Worm (Caenorhabditis elegans) whole organism, L1 larva: ENCODE measurements around the gene Y97E10C.1.
A peak's percentile ranks its signal among the peaks of the same experiment; 100 is the strongest.

Experiments used
- C16A3.4 ChIP-seq: fragments of 150-350 bp; optimal IDR thresholded peaks from 2 replicates; lab custom pipeline; 2014; ENCODE audit warnings: missing biosample characterization, missing genetic modification characterization
- C34B4.2 ChIP-seq: sonication (generic microtip); optimal IDR thresholded peaks from 2 replicates; lab custom pipeline; 2017; ENCODE audit warnings: mild to moderate bottlenecking, missing genetic modification characterization, missing compliant biosample characterization
- F16B12.6 ChIP-seq: fragments of 150-350 bp; optimal IDR thresholded peaks from 2 replicates; lab custom pipeline; 2014; ENCODE audit warnings: missing biosample characterization, missing genetic modification characterization
- Y116A8C.19 ChIP-seq: sonication (generic microtip); optimal IDR thresholded peaks from 2 replicates; lab custom pipeline; 2016; ENCODE audit warnings: missing compliant biosample characterization, missing genetic modification characterization, borderline replicate concordance
- aha-1 ChIP-seq: fragments of 150-350 bp; optimal IDR thresholded peaks from 2 replicates; lab custom pipeline; 2014; ENCODE audit warnings: missing biosample characterization, missing genetic modification characterization
- alr-1 ChIP-seq: fragments of 200-800 bp; sonication (Bioruptor generic); optimal IDR thresholded peaks from 2 replicates; lab custom pipeline; 2018; ENCODE audit warnings: borderline replicate concordance, mild to moderate bottlenecking, missing genetic modification characterization, missing compliant biosample characterization
- aly-2 ChIP-seq: fragments of 150-350 bp; optimal IDR thresholded peaks from 2 replicates; lab custom pipeline; 2014; ENCODE audit warnings: missing biosample characterization, missing genetic modification characterization
- ama-1 ChIP-seq: fragments of 150-350 bp; optimal IDR thresholded peaks from 2 replicates; lab custom pipeline; 2014
- blmp-1 ChIP-seq: fragments of 150-350 bp; optimal IDR thresholded peaks from 2 replicates; lab custom pipeline; 2014; ENCODE audit warnings: missing biosample characterization, missing genetic modification characterization
- ceh-63 ChIP-seq: fragments of 200-800 bp; sonication (Bioruptor generic); optimal IDR thresholded peaks from 2 replicates; lab custom pipeline; 2018; ENCODE audit warnings: mild to moderate bottlenecking, missing genetic modification characterization, missing compliant biosample characterization
- ces-1 ChIP-seq: fragments of 150-350 bp; optimal IDR thresholded peaks from 2 replicates; lab custom pipeline; 2014; ENCODE audit warnings: missing biosample characterization, missing genetic modification reagents, missing genetic modification characterization
- dpl-1 ChIP-seq, 3 experiments: fragments of 150-350 bp in 2 of 3; sonication (generic microtip) in 1 of 3; optimal IDR thresholded peaks; 2 replicates each; lab custom pipeline; 2014 to 2017; ENCODE audit warnings: missing biosample characterization in 3 of 3, missing genetic modification characterization in 3 of 3, missing genetic modification reagents in 3 of 3
- efl-1 ChIP-seq, 4 experiments: fragments of 150-350 bp; optimal IDR thresholded peaks in 3 of 4; peaks in 1 of 4; 1 replicate in 1 of 4; 2 replicates in 3 of 4; lab custom pipeline; 2014; ENCODE audit warnings: missing biosample characterization in 2 of 4, missing genetic modification characterization in 2 of 4, missing genetic modification reagents in 2 of 4
- egl-27 ChIP-seq, 2 experiments: fragments of 150-350 bp in 1 of 2; sonication (generic microtip); optimal IDR thresholded peaks; 3 replicates each; lab custom pipeline; 2017 to 2018; ENCODE audit warnings: missing biosample characterization in 2 of 2, missing genetic modification characterization in 2 of 2, missing genetic modification reagents in 2 of 2
- elt-3 ChIP-seq, 6 experiments: fragments of 150-350 bp in 1 of 6; sonication (generic microtip); optimal IDR thresholded peaks; 2 replicates each; lab custom pipeline; 2017 to 2018; ENCODE audit warnings: missing biosample characterization in 6 of 6, missing genetic modification characterization in 6 of 6, inconsistent platforms in 1 of 6
- fkh-4 ChIP-seq: sonication (generic microtip); optimal IDR thresholded peaks from 2 replicates; lab custom pipeline; 2016; ENCODE audit warnings: missing compliant biosample characterization, missing genetic modification characterization, borderline replicate concordance
- fkh-8 ChIP-seq: sonication (generic microtip); optimal IDR thresholded peaks from 2 replicates; lab custom pipeline; 2016; ENCODE audit warnings: mild to moderate bottlenecking, missing genetic modification characterization, missing compliant biosample characterization
- hlh-17 ChIP-seq: fragments of 200-800 bp; sonication (Bioruptor generic); optimal IDR thresholded peaks from 2 replicates; lab custom pipeline; 2018; ENCODE audit warnings: missing genetic modification characterization, mild to moderate bottlenecking, missing compliant biosample characterization, moderate library complexity, borderline replicate concordance
- hlh-4 ChIP-seq: sonication (generic microtip); optimal IDR thresholded peaks from 2 replicates; lab custom pipeline; 2016; ENCODE audit warnings: mild to moderate bottlenecking, missing genetic modification characterization, missing compliant biosample characterization
- hpl-2 ChIP-seq: fragments of 150-350 bp; optimal IDR thresholded peaks from 2 replicates; lab custom pipeline; 2014; ENCODE audit warnings: missing biosample characterization, missing genetic modification reagents, missing genetic modification characterization
- irx-1 ChIP-seq: sonication (generic microtip); optimal IDR thresholded peaks from 2 replicates; lab custom pipeline; 2016; ENCODE audit warnings: missing genetic modification characterization, missing compliant biosample characterization
- isw-1 ChIP-seq: fragments of 200-800 bp; sonication (Bioruptor generic); IDR thresholded peaks from 2 replicates; pipeline ENCODE4 v1.3.6; 2022; ENCODE audit warnings: missing genetic modification characterization, missing compliant biosample characterization
- jun-1 ChIP-seq: fragments of 150-350 bp; optimal IDR thresholded peaks from 2 replicates; lab custom pipeline; 2014; ENCODE audit warnings: missing biosample characterization, missing genetic modification reagents, missing genetic modification characterization
- lin-13 ChIP-seq: fragments of 150-350 bp; optimal IDR thresholded peaks from 2 replicates; lab custom pipeline; 2014; ENCODE audit warnings: missing biosample characterization, missing genetic modification reagents, missing genetic modification characterization
- lin-14 ChIP-seq: fragments of 200-800 bp; sonication (Bioruptor generic); optimal IDR thresholded peaks from 2 replicates; lab custom pipeline; 2018; ENCODE audit warnings: mild to moderate bottlenecking, missing genetic modification characterization, moderate library complexity, missing compliant biosample characterization
- lin-35 ChIP-seq, 2 experiments: fragments of 150-350 bp; optimal IDR thresholded peaks; 2 replicates each; lab custom pipeline; 2014; ENCODE audit warnings: missing biosample characterization in 2 of 2, missing genetic modification characterization in 2 of 2, missing genetic modification reagents in 2 of 2
- lin-39 ChIP-seq: fragments of 150-350 bp; optimal IDR thresholded peaks from 2 replicates; lab custom pipeline; 2014; ENCODE audit warnings: missing biosample characterization, missing genetic modification reagents, missing genetic modification characterization
- lir-3 ChIP-seq: sonication (generic microtip); optimal IDR thresholded peaks from 2 replicates; lab custom pipeline; 2016; ENCODE audit warnings: mild to moderate bottlenecking, missing genetic modification characterization, moderate library complexity, missing compliant biosample characterization; ENCODE audit not compliant: poor library complexity
- lsy-2 ChIP-seq, 2 experiments: fragments of 150-350 bp; optimal IDR thresholded peaks; 2 replicates each; lab custom pipeline; 2014; ENCODE audit warnings: missing biosample characterization in 2 of 2, missing genetic modification characterization in 2 of 2
- mdl-1 ChIP-seq, 2 experiments: fragments of 150-350 bp; optimal IDR thresholded peaks; 2 replicates each; lab custom pipeline; 2014 to 2017; ENCODE audit warnings: missing biosample characterization in 2 of 2, missing genetic modification characterization in 2 of 2, inconsistent platforms in 1 of 2
- mep-1 ChIP-seq: fragments of 150-350 bp; optimal IDR thresholded peaks from 2 replicates; lab custom pipeline; 2014; ENCODE audit warnings: missing biosample characterization, missing genetic modification characterization
- nhr-20 ChIP-seq: sonication (generic microtip); optimal IDR thresholded peaks from 2 replicates; lab custom pipeline; 2016; ENCODE audit warnings: mild to moderate bottlenecking, missing genetic modification characterization, missing compliant biosample characterization
- nhr-237 ChIP-seq: fragments of 150-350 bp; optimal IDR thresholded peaks from 2 replicates; lab custom pipeline; 2014; ENCODE audit warnings: missing biosample characterization, missing genetic modification characterization
- nhr-28 ChIP-seq: fragments of 150-350 bp; optimal IDR thresholded peaks from 2 replicates; lab custom pipeline; 2014; ENCODE audit warnings: missing biosample characterization, missing genetic modification characterization
- nhr-71 ChIP-seq: sonication (generic microtip); optimal IDR thresholded peaks from 2 replicates; lab custom pipeline; 2016; ENCODE audit warnings: mild to moderate bottlenecking, missing genetic modification characterization, moderate library complexity, missing compliant biosample characterization
- nhr-76 ChIP-seq: sonication (generic microtip); optimal IDR thresholded peaks from 2 replicates; lab custom pipeline; 2017; ENCODE audit warnings: missing biosample characterization, missing genetic modification characterization
- pax-3 ChIP-seq: fragments of 200-800 bp; sonication (Bioruptor generic); optimal IDR thresholded peaks from 2 replicates; lab custom pipeline; 2018; ENCODE audit warnings: mild to moderate bottlenecking, missing genetic modification characterization, moderate library complexity, missing compliant biosample characterization
- pqm-1 ChIP-seq: sonication (generic microtip); optimal IDR thresholded peaks from 3 replicates; lab custom pipeline; 2017; ENCODE audit warnings: missing biosample characterization, missing genetic modification characterization
- snpc-4 ChIP-seq: fragments of 150-350 bp; optimal IDR thresholded peaks from 2 replicates; lab custom pipeline; 2014; ENCODE audit warnings: missing biosample characterization, missing genetic modification characterization
- snu-23 ChIP-seq: sonication (generic microtip); optimal IDR thresholded peaks from 2 replicates; lab custom pipeline; 2016; ENCODE audit warnings: missing genetic modification characterization, missing compliant biosample characterization
- sox-4 ChIP-seq: sonication (generic microtip); optimal IDR thresholded peaks from 2 replicates; lab custom pipeline; 2016; ENCODE audit warnings: missing genetic modification characterization, missing compliant biosample characterization
- swsn-7 ChIP-seq: sonication (generic microtip); optimal IDR thresholded peaks from 2 replicates; lab custom pipeline; 2016; ENCODE audit warnings: missing genetic modification characterization, missing compliant biosample characterization
- tlp-1 ChIP-seq: fragments of 150-350 bp; optimal IDR thresholded peaks from 2 replicates; lab custom pipeline; 2014; ENCODE audit warnings: missing biosample characterization, missing genetic modification characterization
- unc-30 ChIP-seq: sonication (generic microtip); optimal IDR thresholded peaks from 2 replicates; lab custom pipeline; 2017; ENCODE audit warnings: missing biosample characterization, missing genetic modification characterization
- unc-62 ChIP-seq: fragments of 150-350 bp; optimal IDR thresholded peaks from 2 replicates; lab custom pipeline; 2014; ENCODE audit warnings: missing biosample characterization, missing genetic modification reagents, missing genetic modification characterization
- vab-15 ChIP-seq: sonication (generic microtip); optimal IDR thresholded peaks from 2 replicates; lab custom pipeline; 2017; ENCODE audit warnings: missing genotype, mild to moderate bottlenecking, missing genetic modification characterization, missing compliant biosample characterization
- xbp-1 ChIP-seq: sonication (generic microtip); optimal IDR thresholded peaks from 2 replicates; lab custom pipeline; 2016; ENCODE audit warnings: missing genetic modification characterization, missing compliant biosample characterization
- zip-4 ChIP-seq: fragments of 200-800 bp; sonication (Bioruptor generic); optimal IDR thresholded peaks from 2 replicates; lab custom pipeline; 2018; ENCODE audit warnings: mild to moderate bottlenecking, missing genetic modification characterization, moderate library complexity, missing compliant biosample characterization
- ztf-4 ChIP-seq: fragments of 150-350 bp; optimal IDR thresholded peaks from 2 replicates; lab custom pipeline; 2014; ENCODE audit warnings: missing biosample characterization, missing genetic modification characterization

The Y97E10C.1 gene

DNA sequence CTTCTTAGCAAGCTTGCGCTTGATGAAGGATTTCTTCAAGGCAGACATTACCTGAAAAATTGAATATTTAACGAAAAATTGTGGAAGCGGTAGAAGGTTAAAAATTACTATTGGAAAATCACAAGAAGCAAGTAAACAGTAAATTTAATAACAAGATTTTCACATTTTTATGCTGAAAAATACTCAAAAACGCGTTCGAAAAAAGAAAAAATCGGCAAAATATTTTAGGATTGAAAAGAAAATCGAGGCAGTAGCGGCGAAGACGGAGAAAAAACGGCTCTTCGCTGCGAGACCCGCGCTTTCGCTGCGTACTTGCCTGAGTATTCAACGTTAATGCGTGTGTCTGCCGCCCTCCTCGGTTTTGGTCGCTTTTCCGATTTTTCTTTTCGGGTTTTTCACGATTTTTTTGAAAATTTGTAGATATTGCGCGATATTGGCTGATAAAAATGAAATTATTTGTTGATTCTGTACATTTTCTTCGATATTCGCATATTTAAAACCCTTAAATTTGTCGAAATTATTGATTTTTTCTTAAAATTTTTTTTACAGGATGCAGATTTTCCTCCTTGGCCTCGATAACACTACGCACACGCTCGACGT lies 47.5 kb downstream of the Y97E10C.1 start, which contains the start of the genes rpl-39 and rps-30 (continued):
- TF ChIP-seq lin-14 (GFP tag; lab: Kevin White, UChicago) (peak; percentile 88), nhr-237 (tag; lab: Kevin White, UChicago) (peak; percentile 17), ama-1 (lab: Kevin White, UChicago) (peak; percentile 39), nhr-71 (peak; percentile 91), unc-62 (GFP tag; lab: Kevin White, UChicago) (no peak), fkh-4 (tag; lab: Kevin White, UChicago) (peak; percentile 17), snu-23 (GFP tag; lab: Kevin White, UChicago) (peak; percentile 91), unc-30 (tag; lab: Kevin White, UChicago) (no peak), hlh-17 (GFP tag; lab: Kevin White, UChicago) (no peak), isw-1 (GFP tag; lab: Robert Waterston, UW) (peak; percentile 87), aly-2 (tag; lab: Kevin White, UChicago) (peak; percentile 45), lin-39 (tag; lab: Kevin White, UChicago) (peak; percentile 39), fkh-8 (tag; lab: Kevin White, UChicago) (peak; percentile 85), zip-4 (GFP tag; lab: Kevin White, UChicago) (no peak), Y116A8C.19 (no peak), ztf-4 (tag; lab: Kevin White, UChicago) (peak; percentile 23), snpc-4 (tag; lab: Kevin White, UChicago) (peak; percentile 63), ces-1 (no peak), vab-15 (tag; lab: Kevin White, UChicago) (no peak), aha-1 (tag; lab: Kevin White, UChicago) (peak; percentile 24), nhr-20 (tag; lab: Kevin White, UChicago) (peak; percentile 88), elt-3 (tag; optimal IDR thresholded peaks at IDR 0.05; lab: Kevin White, UChicago) (peak in 5 of 6 experiments; percentile 23 to 82 (median 61)), lir-3 (tag; lab: Kevin White, UChicago) (no peak), ceh-63 (GFP tag; lab: Kevin White, UChicago) (no peak), mep-1 (peak; percentile 90), hpl-2 (GFP tag; lab: Kevin White, UChicago) (peak; percentile 72), swsn-7 (tag; lab: Kevin White, UChicago) (peak; percentile 79), nhr-76 (tag; lab: Kevin White, UChicago) (no peak), alr-1 (no peak), dpl-1 (GFP tag; optimal IDR thresholded peaks at IDR 0.05; lab: Kevin White, UChicago) (peak; percentile 77 to 80 (median 78)), egl-27 (tag; optimal IDR thresholded peaks at IDR 0.05; lab: Kevin White, UChicago) (no peak), tlp-1 (no peak), blmp-1 (tag; lab: Kevin White, UChicago) (peak; percentile 71), nhr-28 (tag; lab: Kevin White, UChicago) (no peak), F16B12.6 (tag; lab: Kevin White, UChicago) (peak; percentile 50), efl-1 (optimal IDR thresholded peaks at IDR 0.05; lab: Kevin White, UChicago) (peak; percentile 83 to 91), efl-1 (GFP tag; optimal IDR thresholded peaks at IDR 0.05 in 1 of 2; lab: Kevin White, UChicago) (peak; percentile 77 to 97), pqm-1 (tag; lab: Kevin White, UChicago) (no peak), mdl-1 (tag; optimal IDR thresholded peaks at IDR 0.05; lab: Kevin White, UChicago) (peak in 1 of 2 experiments; percentile 73), C34B4.2 (tag; lab: Kevin White, UChicago) (no peak), xbp-1 (tag; lab: Kevin White, UChicago) (peak; percentile 82), pax-3 (tag; lab: Kevin White, UChicago) (peak; percentile 54), irx-1 (tag; lab: Kevin White, UChicago) (peak; percentile 41), lsy-2 (tag; optimal IDR thresholded peaks at IDR 0.05; lab: Kevin White, UChicago) (peak; percentile 87 to 93), lin-35 (GFP tag; optimal IDR thresholded peaks at IDR 0.05; lab: Kevin White, UChicago) (peak; percentile 82 to 90), lin-13 (GFP tag; lab: Kevin White, UChicago) (peak; percentile 88), sox-4 (tag; lab: Kevin White, UChicago) (no peak), jun-1 (tag; lab: Kevin White, UChicago) (peak; percentile 69), C16A3.4 (tag; lab: Kevin White, UChicago) (peak; percentile 84), hlh-4 (tag; lab: Kevin White, UChicago) (no peak)
